Fruit fly (Drosophila melanogaster): Measurements from ENCODE around the gene CSN8.

Gene CSN8

DNA sequence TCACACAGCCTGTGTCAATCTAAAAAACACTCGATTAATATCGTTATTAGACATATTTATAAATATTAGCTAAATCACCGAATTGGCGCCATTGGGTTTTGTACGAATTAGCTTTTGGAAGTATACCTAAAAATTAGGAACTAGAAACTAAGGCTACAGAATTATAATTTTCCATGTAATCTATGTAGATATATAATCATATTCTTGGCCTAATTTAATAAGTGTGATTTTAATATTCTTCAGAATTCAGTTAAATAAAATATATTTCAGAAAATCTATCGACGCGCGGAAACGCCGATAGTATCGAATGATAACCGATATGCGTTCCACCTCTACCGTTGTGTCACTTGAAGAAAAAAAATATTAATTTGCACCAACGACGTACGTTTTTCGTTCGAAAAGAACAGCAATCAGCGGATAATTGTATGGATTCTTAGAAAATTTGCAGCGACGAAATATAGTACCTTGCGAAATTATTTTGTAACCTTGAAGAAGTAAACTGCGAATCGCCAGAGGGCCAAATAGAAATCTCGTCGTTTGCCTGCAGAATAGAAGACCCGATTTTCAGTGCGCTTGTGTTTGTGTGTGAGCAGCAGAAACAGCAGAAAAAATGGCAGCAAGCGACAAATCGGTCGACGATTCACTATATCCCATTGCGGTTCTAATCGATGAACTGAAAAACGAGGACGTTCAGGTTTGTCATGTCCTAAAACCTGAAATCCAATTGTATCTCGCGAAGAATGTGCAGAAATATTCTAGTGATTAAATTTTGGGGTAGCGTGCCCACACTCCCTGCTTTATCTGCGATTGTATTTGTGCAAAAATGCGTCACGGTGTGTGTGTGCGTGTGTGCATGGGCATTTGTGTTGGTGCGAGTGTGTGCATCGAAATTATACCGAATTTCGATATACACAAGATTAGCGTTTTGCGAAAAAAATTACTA lies 1.3 kb downstream of the CSN8 start, which contains the start of gene Pp2A-29B (continued):
- TF ChIP-seq CG3847 (GFP tag; IDR thresholded peaks at IDR 0.05) = peak; percentile 51; the same call in 1 of the 2 replicates
- no peak for TF ChIP-seq CG2875 (GFP tag; optimal IDR thresholded peaks at IDR 0.05)
- peak; percentile 28 for TF ChIP-seq CG17359 (tag; optimal IDR thresholded peaks at IDR 0.05)
- no peak for TF ChIP-seq CG17802 (tag; optimal IDR thresholded peaks at IDR 0.05)
- peak; percentile 99 for TF ChIP-seq Scr (GFP tag; IDR thresholded peaks at IDR 0.05; ENCODE audit: partially characterized antibody)
- TF ChIP-seq CG15269 (tag; optimal IDR thresholded peaks at IDR 0.05) = peak; percentile 9
- TF ChIP-seq dmrt99B (tag; optimal IDR thresholded peaks at IDR 0.05) = no peak
- TF ChIP-seq CG9727 (GFP tag; optimal IDR thresholded peaks at IDR 0.05) = peak; percentile 61
- TF ChIP-seq jumu (GFP tag; optimal IDR thresholded peaks at IDR 0.05) = no peak
- peak; percentile 41 for TF ChIP-seq lbe (GFP tag; optimal IDR thresholded peaks at IDR 0.05)
- no peak for TF ChIP-seq al (GFP tag; IDR thresholded peaks at IDR 0.05)
- TF ChIP-seq CG17568 (GFP tag; optimal IDR thresholded peaks at IDR 0.05) = peak; percentile 7
- TF ChIP-seq CG17186 (GFP tag; optimal IDR thresholded peaks at IDR 0.05) = peak; percentile 74
- no peak for TF ChIP-seq ac (GFP tag; optimal IDR thresholded peaks at IDR 0.05)
- peak; percentile 59 for TF ChIP-seq zen (tag; optimal IDR thresholded peaks at IDR 0.05)
- no peak for TF ChIP-seq toy (GFP tag; IDR thresholded peaks at IDR 0.05)
- peak; percentile 8 for TF ChIP-seq lilli (GFP tag; optimal IDR thresholded peaks at IDR 0.05)
- TF ChIP-seq prd (optimal IDR thresholded peaks at IDR 0.05) = no peak
- TF ChIP-seq prd (GFP tag; IDR thresholded peaks at IDR 0.05) = peak; percentile 24; the same call in 1 of the 3 replicates
- TF ChIP-seq gfzf (GFP tag; optimal IDR thresholded peaks at IDR 0.05) = peak; percentile 52
- peak; percentile 15 for TF ChIP-seq lab (GFP tag; optimal IDR thresholded peaks at IDR 0.05)
- peak; percentile 96 for TF ChIP-seq Opbp (GFP tag; IDR thresholded peaks at IDR 0.05; ENCODE audit: partially characterized antibody)
- peak; percentile 95 for TF ChIP-seq CG7963 (GFP tag; IDR thresholded peaks at IDR 0.05; ENCODE audit: partially characterized antibody)
- peak; percentile 27 for TF ChIP-seq HmgZ (tag; optimal IDR thresholded peaks at IDR 0.05)
- peak; percentile 52 for TF ChIP-seq CG10543 (GFP tag; optimal IDR thresholded peaks at IDR 0.05)
- TF ChIP-seq CG16813 (GFP tag; IDR thresholded peaks at IDR 0.05; ENCODE audit: partially characterized antibody) = peak; percentile 100
- TF ChIP-seq crc (GFP tag; optimal IDR thresholded peaks at IDR 0.05) = no peak
- TF ChIP-seq hbn (GFP tag; IDR thresholded peaks at IDR 0.05; ENCODE audit: partially characterized antibody) = peak; percentile 99
- peak; percentile 98 for TF ChIP-seq bbx (GFP tag; IDR thresholded peaks at IDR 0.05; ENCODE audit: partially characterized antibody)
- TF ChIP-seq Xrp1 (GFP tag; IDR thresholded peaks at IDR 0.05) = no peak
- peak; percentile 34 for TF ChIP-seq Hand (GFP tag; optimal IDR thresholded peaks at IDR 0.05)
- TF ChIP-seq CG15514 (GFP tag; optimal IDR thresholded peaks at IDR 0.05) = peak; percentile 42
- peak; percentile 55 for TF ChIP-seq kni (GFP tag; optimal IDR thresholded peaks at IDR 0.05)
- peak; percentile 100 for TF ChIP-seq BEAF-32 (GFP tag; optimal IDR thresholded peaks at IDR 0.05)
- TF ChIP-seq CG10267 (tag; optimal IDR thresholded peaks at IDR 0.05) = peak; percentile 62
- TF ChIP-seq exex (tag; optimal IDR thresholded peaks at IDR 0.05) = peak; percentile 35
- TF ChIP-seq odd (GFP tag; optimal IDR thresholded peaks at IDR 0.05) = no peak
- peak; percentile 65 for TF ChIP-seq CG9932 (GFP tag; IDR thresholded peaks at IDR 0.05)
- peak; percentile 92 for TF ChIP-seq phol (tag; optimal IDR thresholded peaks at IDR 0.05)
- no peak for TF ChIP-seq jigr1 (GFP tag; IDR thresholded peaks at IDR 0.05)
- peak; percentile 98 for TF ChIP-seq CG6791 (GFP tag; IDR thresholded peaks at IDR 0.05; ENCODE audit: partially characterized antibody)
- peak; percentile 32 for TF ChIP-seq vfl (GFP tag; optimal IDR thresholded peaks at IDR 0.05)
- TF ChIP-seq CG10147 (GFP tag; optimal IDR thresholded peaks at IDR 0.05) = no peak
- TF ChIP-seq ato (GFP tag; IDR thresholded peaks at IDR 0.05; ENCODE audit: partially characterized antibody) = peak; percentile 95
- TF ChIP-seq CG4404 (GFP tag; IDR thresholded peaks at IDR 0.05) = no peak
- peak; percentile 29 for TF ChIP-seq zfh2 (GFP tag; optimal IDR thresholded peaks at IDR 0.05)

Measured in whole organism, embryonic.